Fruit fly (Drosophila melanogaster) whole organism, pupa: ENCODE data around the gene Osi23.

ENCODE experiments used
- CG12605 ChIP-seq: fragments of 200-800 bp; sonication (Bioruptor generic); IDR thresholded peaks from 2 replicates; pipeline ENCODE4 v1.3.6; 2022; ENCODE audit warnings: missing biosample characterization, missing genetic modification characterization
- CG14655 ChIP-seq: fragments of 200-800 bp; sonication (Bioruptor generic); optimal IDR thresholded peaks from 3 replicates; lab custom pipeline; 2017; ENCODE audit warnings: mild to moderate bottlenecking, missing biosample characterization, missing genetic modification reagents, missing genetic modification characterization
- CG15710 ChIP-seq: fragments of 200-800 bp; sonication (Bioruptor generic); optimal IDR thresholded peaks from 2 replicates; lab custom pipeline; 2018; ENCODE audit warnings: missing biosample characterization, mild to moderate bottlenecking, missing genetic modification characterization, moderate library complexity
- CG17806 ChIP-seq: fragments of 200-800 bp; sonication (Bioruptor generic); optimal IDR thresholded peaks from 2 replicates; lab custom pipeline; 2018; ENCODE audit warnings: missing biosample characterization, mild to moderate bottlenecking, missing genetic modification characterization, moderate library complexity
- CG34367 ChIP-seq: fragments of 200-800 bp; sonication (Bioruptor generic); optimal IDR thresholded peaks from 2 replicates; lab custom pipeline; 2018; ENCODE audit warnings: missing biosample characterization, mild to moderate bottlenecking, missing genetic modification characterization
- CG4496 ChIP-seq: fragments of 200-800 bp; sonication (Bioruptor generic); IDR thresholded peaks from 3 replicates; pipeline ENCODE4 v1.3.6; 2022; ENCODE audit warnings: missing biosample characterization, missing genetic modification characterization
- D1 ChIP-seq: fragments of 200-800 bp; sonication (Bioruptor generic); optimal IDR thresholded peaks from 2 replicates; lab custom pipeline; 2018; ENCODE audit warnings: missing biosample characterization, mild to moderate bottlenecking, missing genetic modification characterization, moderate library complexity
- Pif1A ChIP-seq: fragments of 200-800 bp; sonication (Bioruptor generic); optimal IDR thresholded peaks from 3 replicates; lab custom pipeline; 2016; ENCODE audit warnings: missing biosample characterization, missing genetic modification characterization
- Pif1B ChIP-seq: fragments of 200-800 bp; sonication (Bioruptor generic); optimal IDR thresholded peaks from 3 replicates; lab custom pipeline; 2016; ENCODE audit warnings: missing biosample characterization, missing genetic modification characterization
- Snoo ChIP-seq: fragments of 200-800 bp; sonication (Bioruptor generic); optimal IDR thresholded peaks from 3 replicates; lab custom pipeline; 2017; ENCODE audit warnings: missing biosample characterization, mild to moderate bottlenecking, missing genetic modification characterization, inconsistent platforms

DNA sequence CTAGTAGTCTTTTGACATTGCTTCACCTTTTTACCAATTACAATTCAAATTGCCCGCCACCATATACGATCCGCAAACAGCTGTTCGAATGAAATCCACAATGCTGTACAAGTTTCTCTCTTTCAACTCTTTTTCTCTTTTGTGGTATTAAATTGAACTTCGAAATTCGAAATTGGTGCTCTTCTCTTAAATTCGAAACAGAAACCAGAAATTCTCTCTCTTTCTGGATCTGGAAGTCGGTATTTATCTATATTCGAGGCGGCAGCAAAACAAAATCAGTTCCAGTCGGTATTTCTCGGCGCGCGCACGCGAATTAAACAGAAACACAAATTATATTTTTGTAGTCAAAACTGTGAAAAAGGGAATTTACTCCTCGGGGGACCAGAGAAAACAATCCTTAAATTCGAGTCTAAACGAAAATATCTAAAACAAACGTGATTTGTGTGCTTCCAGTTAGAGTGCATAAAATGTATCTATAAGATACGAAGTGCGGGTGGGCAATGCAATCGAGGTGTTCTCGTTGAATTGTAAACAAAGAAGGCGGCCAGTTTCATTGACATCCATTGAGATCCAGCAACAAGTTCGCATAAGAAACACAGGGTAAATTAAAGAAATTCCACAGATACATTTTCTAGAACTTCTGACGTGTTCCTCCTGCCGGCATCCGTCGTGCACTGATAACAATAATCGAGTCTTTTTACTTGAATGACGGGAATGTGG is 21.1 kb upstream of the Osi23 start, which contains the start of gene PH4alphaEFB:
- TF ChIP-seq Snoo (tag; lab: Kevin White, UChicago) (no peak), CG15710 (no peak), CG34367 (tag; lab: Kevin White, UChicago) (no peak), CG12605 (GFP tag; lab: Robert Waterston, UW) (peak; percentile 53; the same call in 1 of the 2 replicates), CG17806 (tag; lab: Kevin White, UChicago) (no peak), CG4496 (GFP tag; lab: Robert Waterston, UW) (no peak), D1 (tag; lab: Kevin White, UChicago) (no peak), Pif1B (GFP tag; lab: Kevin White, UChicago) (no peak), Pif1A (GFP tag; lab: Kevin White, UChicago) (no peak), CG14655 (GFP tag; lab: Kevin White, UChicago) (no peak)
